Fruit fly (Drosophila melanogaster) whole organism, prepupa: Measurements from ENCODE around the gene CG46280.

ENCODE experiments used
- Hr38 ChIP-seq: sonication (Bioruptor generic); optimal IDR thresholded peaks from 2 replicates; lab custom pipeline; 2016; ENCODE audit warnings: missing biosample characterization, missing genetic modification characterization
- Lpt ChIP-seq: fragments of 200-800 bp; sonication (Bioruptor generic); optimal IDR thresholded peaks from 3 replicates; lab custom pipeline; 2016; ENCODE audit warnings: missing biosample characterization, missing genetic modification characterization
- OdsH ChIP-seq: fragments of 200-800 bp; sonication (Bioruptor generic); optimal IDR thresholded peaks from 3 replicates; lab custom pipeline; 2016; ENCODE audit warnings: missing biosample characterization, missing genetic modification characterization
- spab ChIP-seq: fragments of 200-800 bp; sonication (Bioruptor generic); optimal IDR thresholded peaks from 2 replicates; lab custom pipeline; 2017; ENCODE audit warnings: missing biosample characterization, mild to moderate bottlenecking, missing genetic modification characterization, missing genetic modification reagents

dm6 chr3R:13077262-13077661 lies 46.8 kb upstream of the CG46280 start:
- TF ChIP-seq Hr38 (GFP tag; lab: Kevin White, UChicago) (no peak), OdsH (GFP tag; lab: Kevin White, UChicago) (no peak), Lpt (GFP tag; lab: Kevin White, UChicago) (no peak), spab (GFP tag; lab: Kevin White, UChicago) (no peak)
